Fruit fly (Drosophila melanogaster): ENCODE data around the gene dl.

Gene dl

DNA sequence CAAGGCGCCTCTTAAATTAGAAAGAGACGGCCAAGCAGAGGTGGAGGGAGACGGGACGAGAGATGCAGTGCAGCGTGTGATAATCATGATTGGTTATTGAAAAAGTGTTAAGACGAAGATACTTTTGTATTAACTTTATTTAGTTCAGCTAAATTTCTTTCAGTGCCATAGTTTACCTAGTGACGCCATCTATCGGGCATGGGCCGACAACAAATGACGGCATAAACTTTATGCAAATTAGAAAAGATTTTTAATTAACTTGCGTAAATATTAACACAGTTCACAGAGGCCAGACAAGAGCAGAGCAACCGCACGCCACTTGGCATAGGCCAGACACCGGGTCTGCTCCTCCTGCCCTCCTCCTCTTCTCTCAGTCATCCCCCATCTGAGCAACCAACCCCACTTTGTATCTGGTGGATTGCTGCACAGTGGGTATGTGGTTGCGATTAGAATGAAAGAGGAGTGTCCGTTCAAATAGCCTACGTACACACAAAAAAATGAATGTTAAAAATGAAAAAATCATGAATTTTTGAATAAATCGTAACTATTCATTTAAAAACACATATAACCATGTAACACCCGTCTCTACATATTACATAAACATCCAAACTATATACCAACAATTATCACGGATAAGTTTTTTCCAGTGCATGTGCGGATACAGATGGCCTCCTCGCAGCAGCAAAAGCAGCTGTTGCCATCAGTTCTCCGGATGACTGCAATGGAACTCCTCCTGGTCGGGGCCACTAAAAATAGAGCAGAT, 15.9 kb upstream of the dl start (continued):
- TF ChIP-seq Mes4 (GFP tag; optimal IDR thresholded peaks at IDR 0.05): peak; percentile 64
- TF ChIP-seq cwo (GFP tag; optimal IDR thresholded peaks at IDR 0.05): peak; percentile 78
- TF ChIP-seq ind (GFP tag; optimal IDR thresholded peaks at IDR 0.05): peak; percentile 81
- peak; percentile 68 for TF ChIP-seq CG6254 (GFP tag; optimal IDR thresholded peaks at IDR 0.05)
- TF ChIP-seq tup (GFP tag; optimal IDR thresholded peaks at IDR 0.05): peak; percentile 27
- no peak for TF ChIP-seq GATAe (GFP tag; conservative IDR thresholded peaks at IDR 0.05)
- peak; percentile 87 for TF ChIP-seq CG7839 (tag; optimal IDR thresholded peaks at IDR 0.05)
- TF ChIP-seq CG7357 (GFP tag; IDR thresholded peaks at IDR 0.05): peak; percentile 65; the same call in 1 of the 3 replicates
- TF ChIP-seq CG11456 (GFP tag; IDR thresholded peaks at IDR 0.05): peak; percentile 67; the same call in 1 of the 3 replicates
- no peak for TF ChIP-seq Dll (GFP tag; IDR thresholded peaks at IDR 0.05; ENCODE audit: partially characterized antibody)
- no peak for TF ChIP-seq Dref (GFP tag; IDR thresholded peaks at IDR 0.05)
- 0 out of 2 replicates have a peak, but pooled peaks have one; percentile 23 for TF ChIP-seq CG10321 (GFP tag; IDR thresholded peaks at IDR 0.05)
- TF ChIP-seq Lim3 (GFP tag; IDR thresholded peaks at IDR 0.05): peak; percentile 58; the same call in 1 of the 2 replicates
- TF ChIP-seq B-H2 (GFP tag; optimal IDR thresholded peaks at IDR 0.05): peak; percentile 22
- peak; percentile 77 for TF ChIP-seq kah (GFP tag; optimal IDR thresholded peaks at IDR 0.05)
- no peak for TF ChIP-seq hb (GFP tag; IDR thresholded peaks at IDR 0.05; ENCODE audit: partially characterized antibody)
- peak; percentile 94 for TF ChIP-seq da (GFP tag; optimal IDR thresholded peaks at IDR 0.05)
- TF ChIP-seq nmo (GFP tag; optimal IDR thresholded peaks at IDR 0.05): peak; percentile 91
- TF ChIP-seq hkb (optimal IDR thresholded peaks at IDR 0.05): no peak
- TF ChIP-seq hkb (GFP tag; IDR thresholded peaks at IDR 0.05): peak; percentile 87
- TF ChIP-seq CG42726 (GFP tag; IDR thresholded peaks at IDR 0.05; ENCODE audit: partially characterized antibody): no peak
- TF ChIP-seq Optix (GFP tag; IDR thresholded peaks at IDR 0.05): peak; percentile 67; the same call in 2 of the 3 replicates
- TF ChIP-seq kni (GFP tag; optimal IDR thresholded peaks at IDR 0.05): no peak
- TF ChIP-seq Asciz (GFP tag; optimal IDR thresholded peaks at IDR 0.05): peak; percentile 74
- TF ChIP-seq Sry-δ (GFP tag; optimal IDR thresholded peaks at IDR 0.05): peak; percentile 47
- peak; percentile 69; the same call in 1 of the 2 replicates for TF ChIP-seq sim (GFP tag; IDR thresholded peaks at IDR 0.05)
- TF ChIP-seq ci (GFP tag; IDR thresholded peaks at IDR 0.05): peak; percentile 92
- TF ChIP-seq Pdp1 (GFP tag; optimal IDR thresholded peaks at IDR 0.05): peak; percentile 82 to 83
- peak; percentile 78 for TF ChIP-seq Meics (GFP tag; optimal IDR thresholded peaks at IDR 0.05)
- peak; percentile 84 for TF ChIP-seq ranshi (GFP tag; IDR thresholded peaks at IDR 0.05)
- peak; percentile 85 for TF ChIP-seq D19A (tag; optimal IDR thresholded peaks at IDR 0.05)
- no peak for TF ChIP-seq zen (tag; optimal IDR thresholded peaks at IDR 0.05)
- peak; percentile 82 for TF ChIP-seq Oli (tag; optimal IDR thresholded peaks at IDR 0.05)
- TF ChIP-seq Side (GFP tag; optimal IDR thresholded peaks at IDR 0.05): peak; percentile 81
- TF ChIP-seq pho (GFP tag; optimal IDR thresholded peaks at IDR 0.05): peak; percentile 76
- peak; percentile 49 for TF ChIP-seq Myb (GFP tag; optimal IDR thresholded peaks at IDR 0.05)
- peak; percentile 30 for TF ChIP-seq CG18011 (GFP tag; optimal IDR thresholded peaks at IDR 0.05)
- TF ChIP-seq Poxn (GFP tag; IDR thresholded peaks at IDR 0.05): no peak
- peak; percentile 61 for TF ChIP-seq ERR (GFP tag; optimal IDR thresholded peaks at IDR 0.05)
- TF ChIP-seq ewg (GFP tag; optimal IDR thresholded peaks at IDR 0.05): peak; percentile 72
- peak; percentile 1 for TF ChIP-seq CG7987 (GFP tag; optimal IDR thresholded peaks at IDR 0.05)
- TF ChIP-seq gsb (GFP tag; IDR thresholded peaks at IDR 0.05): peak; percentile 57; the same call in 1 of the 2 replicates
- TF ChIP-seq dmrt99B (tag; optimal IDR thresholded peaks at IDR 0.05): peak; percentile 90
- peak; percentile 76 to 82 for TF ChIP-seq dpn (GFP tag; optimal IDR thresholded peaks at IDR 0.05)
- peak; percentile 88 for TF ChIP-seq CG11504 (tag; optimal IDR thresholded peaks at IDR 0.05)
- TF ChIP-seq CG16813 (GFP tag; IDR thresholded peaks at IDR 0.05; ENCODE audit: partially characterized antibody): no peak
- TF ChIP-seq D19B (GFP tag; optimal IDR thresholded peaks at IDR 0.05): peak; percentile 38
- peak; percentile 71 for TF ChIP-seq scrt (GFP tag; optimal IDR thresholded peaks at IDR 0.05)
